Worm (Caenorhabditis elegans) whole organism, L4 larva: ENCODE measurements around the gene srbc-60.

Experiments used
- F49E8.2 ChIP-seq: sonication (generic microtip); optimal IDR thresholded peaks from 2 replicates; lab custom pipeline; 2016; ENCODE audit warnings: missing compliant biosample characterization, mild to moderate bottlenecking, missing genetic modification characterization, borderline replicate concordance
- T20F7.1 ChIP-seq: fragments of 200-800 bp; sonication (Bioruptor generic); optimal IDR thresholded peaks from 2 replicates; lab custom pipeline; 2018; ENCODE audit warnings: mild to moderate bottlenecking, missing genetic modification characterization, missing compliant biosample characterization
- Y105C5A.15 ChIP-seq: fragments of 200-800 bp; sonication (Bioruptor generic); IDR thresholded peaks from 2 replicates; pipeline ENCODE4 v1.3.6; 2022; ENCODE audit warnings: missing genetic modification characterization, missing compliant biosample characterization
- Y48G9A.11 ChIP-seq: fragments of 200-800 bp; sonication (Bioruptor generic); IDR thresholded peaks from 2 replicates; pipeline ENCODE4 v1.3.6; 2022; ENCODE audit warnings: missing genetic modification reagents, missing genetic modification characterization, missing compliant biosample characterization
- Y75B8A.6 ChIP-seq: fragments of 200-800 bp; sonication (Bioruptor generic); IDR thresholded peaks from 2 replicates; pipeline ENCODE4 v1.3.6; 2022; ENCODE audit warnings: missing genetic modification reagents, missing genetic modification characterization, missing compliant biosample characterization
- ZK337.2 ChIP-seq: fragments of 200-800 bp; sonication (Bioruptor generic); IDR thresholded peaks from 2 replicates; pipeline ENCODE4 v1.3.6; 2022; ENCODE audit warnings: missing genetic modification reagents, missing genetic modification characterization, missing compliant biosample characterization
- ZK546.5 ChIP-seq, 2 experiments: sonication (generic microtip); optimal IDR thresholded peaks; 2 replicates each; lab custom pipeline; 2017; ENCODE audit warnings: missing biosample characterization in 2 of 2, missing genetic modification characterization in 2 of 2
- aha-1 ChIP-seq: fragments of 150-350 bp; peaks from one replicate; lab custom pipeline; 2014; ENCODE audit warnings: missing biosample characterization, missing genetic modification characterization
- aly-2 ChIP-seq: sonication (generic microtip); optimal IDR thresholded peaks from 2 replicates; lab custom pipeline; 2018; ENCODE audit warnings: missing biosample characterization, missing genetic modification characterization
- ama-1 ChIP-seq: fragments of 150-350 bp; optimal IDR thresholded peaks from 2 replicates; lab custom pipeline; 2014; ENCODE audit warnings: inconsistent platforms, mixed read lengths
- ceh-20 ChIP-seq: fragments of 200-800 bp; sonication (Bioruptor generic); IDR thresholded peaks from 2 replicates; pipeline ENCODE4 v1.3.6; 2022; ENCODE audit warnings: missing genetic modification reagents, missing genetic modification characterization, missing compliant biosample characterization
- ceh-32 ChIP-seq: sonication (generic microtip); optimal IDR thresholded peaks from 2 replicates; lab custom pipeline; 2016; ENCODE audit warnings: mild to moderate bottlenecking, missing genetic modification characterization, missing compliant biosample characterization; ENCODE audit not compliant: poor library complexity
- ceh-62 ChIP-seq: sonication (generic microtip); optimal IDR thresholded peaks from 2 replicates; lab custom pipeline; 2017; ENCODE audit warnings: missing biosample characterization, missing genetic modification characterization
- ces-1 ChIP-seq: fragments of 150-350 bp; sonication (generic microtip); optimal IDR thresholded peaks from 4 replicates; lab custom pipeline; 2014; ENCODE audit warnings: missing biosample characterization, missing genetic modification reagents, missing genetic modification characterization
- daf-16 ChIP-seq, 3 experiments: sonication (generic microtip); optimal IDR thresholded peaks; 2 replicates each; lab custom pipeline; 2016 to 2017; ENCODE audit warnings: missing genetic modification characterization in 3 of 3, missing genetic modification reagents in 3 of 3, mild to moderate bottlenecking in 2 of 3, missing compliant biosample characterization in 2 of 3, missing biosample characterization in 1 of 3, moderate library complexity in 1 of 3
- dve-1 ChIP-seq: sonication (generic microtip); optimal IDR thresholded peaks from 2 replicates; lab custom pipeline; 2017; ENCODE audit warnings: antibody characterized with exemption, mild to moderate bottlenecking, missing genetic modification characterization, missing compliant biosample characterization; ENCODE audit not compliant: insufficient read depth
- fkh-10 ChIP-seq: fragments of 150-350 bp; optimal IDR thresholded peaks from 2 replicates; lab custom pipeline; 2014; ENCODE audit warnings: missing biosample characterization, missing genetic modification reagents, missing genetic modification characterization
- hmg-1.1 ChIP-seq: fragments of 200-800 bp; sonication (Bioruptor generic); IDR thresholded peaks from 2 replicates; pipeline ENCODE4 v1.3.6; 2022; ENCODE audit warnings: missing genetic modification reagents, missing genetic modification characterization, missing compliant biosample characterization
- lin-1 ChIP-seq: fragments of 200-800 bp; sonication (Bioruptor generic); IDR thresholded peaks from 2 replicates; pipeline ENCODE4 v1.3.6; 2022; ENCODE audit warnings: missing genetic modification reagents, missing genetic modification characterization, missing compliant biosample characterization
- lin-13 ChIP-seq: fragments of 150-350 bp; optimal IDR thresholded peaks from 2 replicates; lab custom pipeline; 2014; ENCODE audit warnings: missing biosample characterization, missing genetic modification reagents, missing genetic modification characterization
- lin-38 ChIP-seq: fragments of 200-800 bp; sonication (Bioruptor generic); IDR thresholded peaks from 2 replicates; pipeline ENCODE4 v1.3.6; 2022; ENCODE audit warnings: missing genetic modification reagents, missing genetic modification characterization, missing compliant biosample characterization
- madf-9 ChIP-seq: fragments of 200-800 bp; sonication (Bioruptor generic); conservative IDR thresholded peaks from 2 replicates; pipeline ENCODE4 v1.3.6; 2022; ENCODE audit warnings: missing genetic modification reagents, missing genetic modification characterization, missing compliant biosample characterization
- mdl-1 ChIP-seq, 2 experiments: fragments of 150-350 bp in 1 of 2; sonication (generic microtip) in 1 of 2; optimal IDR thresholded peaks; 2 replicates each; lab custom pipeline; 2014 to 2017; ENCODE audit warnings: missing biosample characterization in 2 of 2, missing genetic modification characterization in 2 of 2
- mxl-2 ChIP-seq: fragments of 200-800 bp; sonication (Bioruptor generic); conservative IDR thresholded peaks from 2 replicates; pipeline ENCODE4 v1.3.6; 2022; ENCODE audit warnings: missing genetic modification reagents, missing genetic modification characterization, missing compliant biosample characterization
- mxl-3 ChIP-seq: fragments of 200-800 bp; sonication (Bioruptor generic); optimal IDR thresholded peaks from 2 replicates; lab custom pipeline; 2018; ENCODE audit warnings: mild to moderate bottlenecking, missing genetic modification characterization, missing compliant biosample characterization
- nhr-111 ChIP-seq: fragments of 200-800 bp; sonication (Bioruptor generic); optimal IDR thresholded peaks from 2 replicates; lab custom pipeline; 2018; ENCODE audit warnings: mild to moderate bottlenecking, missing genetic modification characterization, missing compliant biosample characterization
- nhr-237 ChIP-seq: sonication (generic microtip); optimal IDR thresholded peaks from 2 replicates; lab custom pipeline; 2017; ENCODE audit warnings: missing biosample characterization, missing genetic modification characterization
- nhr-25 ChIP-seq: sonication (generic microtip); optimal IDR thresholded peaks from 2 replicates; lab custom pipeline; 2017; ENCODE audit warnings: missing genetic modification characterization, mild to moderate bottlenecking, missing compliant biosample characterization, antibody characterized with exemption, moderate library complexity, borderline replicate concordance; ENCODE audit not compliant: insufficient read depth
- nhr-41 ChIP-seq: fragments of 200-800 bp; sonication (Bioruptor generic); IDR thresholded peaks from 2 replicates; pipeline ENCODE4 v1.3.6; 2022; ENCODE audit warnings: missing genetic modification reagents, missing genetic modification characterization, missing compliant biosample characterization
- nhr-76 ChIP-seq: fragments of 150-350 bp; optimal IDR thresholded peaks from 2 replicates; lab custom pipeline; 2014; ENCODE audit warnings: missing biosample characterization, missing genetic modification characterization
- nhr-77 ChIP-seq: fragments of 150-350 bp; optimal IDR thresholded peaks from 2 replicates; lab custom pipeline; 2014; ENCODE audit warnings: missing biosample characterization, missing genetic modification characterization
- rbr-2 ChIP-seq: sonication (generic microtip); optimal IDR thresholded peaks from 2 replicates; lab custom pipeline; 2016; ENCODE audit warnings: missing genotype, missing genetic modification characterization, missing compliant biosample characterization
- saeg-2 ChIP-seq: fragments of 200-800 bp; sonication (Bioruptor generic); IDR thresholded peaks from 2 replicates; pipeline ENCODE4 v1.3.6; 2022; ENCODE audit warnings: missing genetic modification reagents, missing genetic modification characterization, missing compliant biosample characterization
- sdz-12 ChIP-seq: fragments of 200-800 bp; sonication (Bioruptor generic); optimal IDR thresholded peaks from 2 replicates; lab custom pipeline; 2018; ENCODE audit warnings: mild to moderate bottlenecking, missing genetic modification characterization, missing compliant biosample characterization
- skn-1 ChIP-seq: fragments of 150-350 bp; optimal IDR thresholded peaks from 2 replicates; lab custom pipeline; 2014; ENCODE audit warnings: missing biosample characterization, missing genetic modification characterization
- snpc-1.2 ChIP-seq: fragments of 200-800 bp; sonication (Bioruptor generic); IDR thresholded peaks from 2 replicates; pipeline ENCODE4 v1.3.6; 2022; ENCODE audit warnings: missing genetic modification reagents, missing genetic modification characterization, missing compliant biosample characterization
- zag-1 ChIP-seq: fragments of 150-350 bp; optimal IDR thresholded peaks from 2 replicates; lab custom pipeline; 2014; ENCODE audit warnings: missing biosample characterization, missing genetic modification characterization
- zfp-3 ChIP-seq: fragments of 200-800 bp; sonication (Bioruptor generic); conservative IDR thresholded peaks from 2 replicates; pipeline ENCODE4 v1.3.6; 2022; ENCODE audit warnings: missing genetic modification reagents, missing genetic modification characterization, missing compliant biosample characterization

srbc-60 gene

ce11 chrV:731330-731729 lies 48.8 kb upstream of the srbc-60 start (continued):
- TF ChIP-seq mdl-1 (tag; optimal IDR thresholded peaks at IDR 0.05; lab: Kevin White, UChicago) (peak; percentile 98 to 99), nhr-111 (GFP tag; lab: Kevin White, UChicago) (peak; percentile 12), lin-38 (peak; percentile 42), Y48G9A.11 (GFP tag; lab: Robert Waterston, UW) (no peak), dve-1 (tag; lab: Kevin White, UChicago) (peak; percentile 97), daf-16 (GFP tag; optimal IDR thresholded peaks at IDR 0.05; lab: Kevin White, UChicago) (peak; percentile 95 to 96), daf-16 (tag; optimal IDR thresholded peaks at IDR 0.05; lab: Kevin White, UChicago) (peak; percentile 99), lin-1 (GFP tag; lab: Robert Waterston, UW) (peak; percentile 80), ZK546.5 (tag; optimal IDR thresholded peaks at IDR 0.05; lab: Kevin White, UChicago) (no peak), zag-1 (tag; lab: Kevin White, UChicago) (no peak), hmg-1.1 (GFP tag; lab: Robert Waterston, UW) (peak; percentile 71), ama-1 (lab: Kevin White, UChicago) (no peak), skn-1 (tag; lab: Kevin White, UChicago) (no peak), madf-9 (peak; percentile 34; the same call in 1 of the 2 replicates), saeg-2 (GFP tag; lab: Robert Waterston, UW) (peak; percentile 79), mxl-2 (GFP tag; lab: Robert Waterston, UW) (peak; percentile 73)

- TF ChIP-seq ceh-20 (GFP tag; lab: Robert Waterston, UW) (no peak), Y48G9A.11 (GFP tag; lab: Robert Waterston, UW) (no peak)
These were observed 43.9 kb upstream of the srbc-60 start, which contains the start of gene srj-25 for ce11 chrV:736171-736570. TSS of gene srj-25 (minus strand) at chrV:736271.

- no peak for TF ChIP-seq fkh-10
- no peak for TF ChIP-seq lin-13 (GFP tag; lab: Kevin White, UChicago)
- TF ChIP-seq nhr-77 (tag; lab: Kevin White, UChicago) = no peak
- TF ChIP-seq nhr-237 (tag; lab: Kevin White, UChicago) = no peak
- no peak for TF ChIP-seq mxl-3 (GFP tag; lab: Kevin White, UChicago)
- TF ChIP-seq nhr-25 = no peak
- TF ChIP-seq ces-1 (GFP tag; lab: Kevin White, UChicago) = no peak
- no peak for TF ChIP-seq madf-9
- no peak for TF ChIP-seq aha-1 (tag; lab: Kevin White, UChicago)
- no peak for TF ChIP-seq ZK337.2 (GFP tag; lab: Robert Waterston, UW)
- TF ChIP-seq nhr-41 (GFP tag; lab: Robert Waterston, UW) = no peak
- TF ChIP-seq ceh-32 (tag; lab: Kevin White, UChicago) = no peak
- no peak for TF ChIP-seq Y105C5A.15 (GFP tag; lab: Robert Waterston, UW)
These were observed 41.3 kb upstream of the srbc-60 start, which contains the start of gene srj-24 for ce11 chrV:738770-739169. TSS of gene srj-24 (minus strand) at chrV:738870.

- TF ChIP-seq sdz-12 (no peak), zfp-3 (GFP tag; lab: Robert Waterston, UW) (no peak), fkh-10 (no peak)
- TF ChIP-seq, all 104 proteins: peak for 0
These were observed 38.3 kb upstream of the srbc-60 start, which contains the start of gene C05E4.7 for ce11 chrV:741820-742219. TSS of gene C05E4.7 (plus strand) at chrV:742120.

ce11 chrV:743348-743747 lies 36.8 kb upstream of the srbc-60 start, which contains the start of gene str-134:
TSS of gene str-134 (plus strand) at chrV:743648.
- TF ChIP-seq zfp-3 (GFP tag; lab: Robert Waterston, UW) (no peak), saeg-2 (GFP tag; lab: Robert Waterston, UW) (no peak), nhr-76 (tag; lab: Kevin White, UChicago) (no peak), ceh-62 (tag; lab: Kevin White, UChicago) (no peak), snpc-1.2 (GFP tag; lab: Robert Waterston, UW) (no peak), rbr-2 (tag; lab: Kevin White, UChicago) (no peak), F49E8.2 (no peak), lin-13 (GFP tag; lab: Kevin White, UChicago) (no peak), aly-2 (no peak), Y75B8A.6 (no peak), mxl-2 (GFP tag; lab: Robert Waterston, UW) (no peak), T20F7.1 (GFP tag; lab: Kevin White, UChicago) (no peak)
